Worm (Caenorhabditis elegans): ENCODE data around the gene crn-3.

DNA sequence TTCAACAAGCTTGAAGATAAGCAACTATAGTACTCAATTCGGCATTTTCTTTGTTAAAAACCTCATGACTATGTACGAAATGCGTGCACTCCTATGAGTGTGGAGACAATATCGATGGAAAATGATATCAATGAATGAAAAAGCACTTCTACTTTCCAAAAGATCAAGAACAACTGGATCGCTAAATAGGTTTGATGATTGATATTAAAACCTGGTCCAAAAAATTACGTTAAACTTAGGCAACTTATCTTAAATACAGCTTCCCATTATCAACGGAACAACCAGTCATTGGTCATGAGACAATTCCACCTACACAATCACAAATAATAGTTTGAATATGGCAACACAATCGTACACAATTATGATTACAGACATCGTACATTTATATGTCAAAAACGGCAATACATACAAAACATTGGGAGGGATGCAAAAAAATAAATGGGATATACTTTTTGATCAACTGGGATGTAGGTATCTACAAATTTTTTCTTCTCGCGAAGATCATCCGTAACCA lies 28.1 kb upstream of the crn-3 start:
- TF ChIP-seq mab-5 (tag; optimal IDR thresholded peaks at IDR 0.05) (no peak), ztf-11 (tag; optimal IDR thresholded peaks at IDR 0.05) (no peak), elt-3 (tag; optimal IDR thresholded peaks at IDR 0.05) (no peak), lsy-2 (tag; optimal IDR thresholded peaks at IDR 0.05) (no peak), unc-62 (GFP tag; optimal IDR thresholded peaks at IDR 0.05) (no peak), lin-32 (GFP tag; optimal IDR thresholded peaks at IDR 0.05) (no peak), snpc-4 (tag; optimal IDR thresholded peaks at IDR 0.05) (no peak), ceh-39 (tag; optimal IDR thresholded peaks at IDR 0.05) (no peak), nhr-237 (tag; optimal IDR thresholded peaks at IDR 0.05) (no peak), unc-39 (tag; optimal IDR thresholded peaks at IDR 0.05) (no peak), lin-13 (tag; optimal IDR thresholded peaks at IDR 0.05) (no peak), nhr-76 (tag; optimal IDR thresholded peaks at IDR 0.05) (no peak)
